Worm (Caenorhabditis elegans) whole organism, L2 larva: ENCODE results near the gene sre-56.
A peak's percentile ranks its signal among the peaks of the same experiment; 100 is the strongest.

Source experiments
- C34F6.9 ChIP-seq: fragments of 150-350 bp; optimal IDR thresholded peaks from 2 replicates; lab custom pipeline; 2014; ENCODE audit warnings: missing biosample characterization, missing genetic modification characterization
- F13H6.1 ChIP-seq: sonication (generic microtip); optimal IDR thresholded peaks from 2 replicates; lab custom pipeline; 2016; ENCODE audit warnings: missing genetic modification characterization, missing compliant biosample characterization
- alr-1 ChIP-seq: fragments of 150-350 bp; optimal IDR thresholded peaks from 2 replicates; lab custom pipeline; 2014; ENCODE audit warnings: missing biosample characterization, missing genetic modification characterization
- aly-2 ChIP-seq: fragments of 150-350 bp; optimal IDR thresholded peaks from 2 replicates; lab custom pipeline; 2014; ENCODE audit warnings: missing biosample characterization, missing genetic modification characterization
- blmp-1 ChIP-seq: sonication (generic microtip); optimal IDR thresholded peaks from 2 replicates; lab custom pipeline; 2017; ENCODE audit warnings: missing genetic modification characterization, mild to moderate bottlenecking, missing compliant biosample characterization, antibody characterized with exemption, moderate library complexity; ENCODE audit not compliant: insufficient read depth
- ceh-82 ChIP-seq: fragments of 150-350 bp; optimal IDR thresholded peaks from 2 replicates; lab custom pipeline; 2014; ENCODE audit warnings: missing biosample characterization, missing genetic modification characterization
- crh-2 ChIP-seq: sonication (generic microtip); optimal IDR thresholded peaks from 2 replicates; lab custom pipeline; 2017; ENCODE audit warnings: missing biosample characterization, missing genetic modification characterization
- egl-27 ChIP-seq: sonication (generic microtip); optimal IDR thresholded peaks from 3 replicates; lab custom pipeline; 2017; ENCODE audit warnings: missing biosample characterization, missing genetic modification reagents, missing genetic modification characterization
- elt-3 ChIP-seq: sonication (generic microtip); optimal IDR thresholded peaks from 2 replicates; lab custom pipeline; 2017; ENCODE audit warnings: missing biosample characterization, missing genetic modification characterization
- fos-1 ChIP-seq: fragments of 150-350 bp; optimal IDR thresholded peaks from 2 replicates; lab custom pipeline; 2014; ENCODE audit warnings: missing biosample characterization, missing genetic modification characterization
- gmeb-1 ChIP-seq: fragments of 150-350 bp; optimal IDR thresholded peaks from 2 replicates; lab custom pipeline; 2014; ENCODE audit warnings: missing biosample characterization, missing genetic modification characterization
- lin-11 ChIP-seq: fragments of 150-350 bp; sonication (generic microtip); optimal IDR thresholded peaks from 2 replicates; lab custom pipeline; 2014; ENCODE audit warnings: missing biosample characterization, missing genetic modification characterization, inconsistent platforms, mixed read lengths
- lin-13 ChIP-seq: fragments of 150-350 bp; optimal IDR thresholded peaks from 2 replicates; lab custom pipeline; 2014; ENCODE audit warnings: missing biosample characterization, missing genetic modification reagents, missing genetic modification characterization
- lin-39 ChIP-seq: fragments of 150-350 bp; optimal IDR thresholded peaks from 2 replicates; lab custom pipeline; 2014; ENCODE audit warnings: missing biosample characterization, missing genetic modification reagents, missing genetic modification characterization
- lsy-2 ChIP-seq, 2 experiments: fragments of 150-350 bp in 1 of 2; sonication (generic microtip) in 1 of 2; optimal IDR thresholded peaks; 2 replicates each; lab custom pipeline; 2014 to 2017; ENCODE audit warnings: missing biosample characterization in 2 of 2, missing genetic modification characterization in 2 of 2
- mab-5 ChIP-seq: fragments of 150-350 bp; optimal IDR thresholded peaks from 2 replicates; lab custom pipeline; 2014; ENCODE audit warnings: missing biosample characterization, missing genetic modification characterization
- mdl-1 ChIP-seq, 2 experiments: fragments of 150-350 bp in 1 of 2; sonication (generic microtip) in 1 of 2; optimal IDR thresholded peaks; 2 replicates each; lab custom pipeline; 2017; ENCODE audit warnings: missing biosample characterization in 2 of 2, missing genetic modification characterization in 2 of 2
- nhr-11 ChIP-seq: fragments of 150-350 bp; optimal IDR thresholded peaks from 2 replicates; lab custom pipeline; 2014; ENCODE audit warnings: missing biosample characterization, missing genetic modification characterization
- nhr-12 ChIP-seq: fragments of 150-350 bp; optimal IDR thresholded peaks from 2 replicates; lab custom pipeline; 2014; ENCODE audit warnings: missing biosample characterization, missing genetic modification characterization
- nhr-129 ChIP-seq: fragments of 150-350 bp; optimal IDR thresholded peaks from 2 replicates; lab custom pipeline; 2014; ENCODE audit warnings: missing biosample characterization, missing genetic modification characterization
- nhr-25 ChIP-seq: fragments of 150-350 bp; sonication (generic microtip); optimal IDR thresholded peaks from 3 replicates; lab custom pipeline; 2014; ENCODE audit warnings: missing biosample characterization, missing genetic modification characterization
- nhr-77 ChIP-seq: fragments of 150-350 bp; optimal IDR thresholded peaks from 2 replicates; lab custom pipeline; 2014; ENCODE audit warnings: missing biosample characterization, missing genetic modification characterization
- peb-1 ChIP-seq: fragments of 150-350 bp; optimal IDR thresholded peaks from 2 replicates; lab custom pipeline; 2014; ENCODE audit warnings: missing biosample characterization, missing genetic modification characterization
- skn-1 ChIP-seq: sonication (generic microtip); optimal IDR thresholded peaks from 2 replicates; lab custom pipeline; 2017; ENCODE audit warnings: missing biosample characterization, missing genetic modification characterization
- sma-9 ChIP-seq, 2 experiments: fragments of 150-350 bp in 1 of 2; sonication (generic microtip) in 1 of 2; optimal IDR thresholded peaks; 2 replicates each; lab custom pipeline; 2014 to 2016; ENCODE audit warnings: missing genetic modification characterization in 2 of 2, mild to moderate bottlenecking in 1 of 2, missing biosample characterization in 1 of 2, missing compliant biosample characterization in 1 of 2, missing genetic modification reagents in 1 of 2, moderate library complexity in 1 of 2
- unc-39 ChIP-seq: fragments of 150-350 bp; optimal IDR thresholded peaks from 2 replicates; lab custom pipeline; 2014; ENCODE audit warnings: missing biosample characterization, missing genetic modification characterization
- unc-55 ChIP-seq: fragments of 150-350 bp; sonication (generic microtip); optimal IDR thresholded peaks from 3 replicates; lab custom pipeline; 2014; ENCODE audit warnings: missing biosample characterization, missing genetic modification reagents, missing genetic modification characterization
- zag-1 ChIP-seq: fragments of 150-350 bp; optimal IDR thresholded peaks from 2 replicates; lab custom pipeline; 2014; ENCODE audit warnings: missing biosample characterization, missing genetic modification characterization
- ztf-1 ChIP-seq: fragments of 200-800 bp; sonication (Bioruptor generic); conservative IDR thresholded peaks from 2 replicates; pipeline ENCODE4 v1.3.6; 2022; ENCODE audit warnings: missing genetic modification characterization, missing compliant biosample characterization
- ztf-11 ChIP-seq: sonication (generic microtip); optimal IDR thresholded peaks from 2 replicates; lab custom pipeline; 2017; ENCODE audit warnings: missing biosample characterization, missing genetic modification characterization
- ztf-4 ChIP-seq: fragments of 150-350 bp; optimal IDR thresholded peaks from 2 replicates; lab custom pipeline; 2014; ENCODE audit warnings: missing biosample characterization, missing genetic modification characterization

Gene sre-56

DNA sequence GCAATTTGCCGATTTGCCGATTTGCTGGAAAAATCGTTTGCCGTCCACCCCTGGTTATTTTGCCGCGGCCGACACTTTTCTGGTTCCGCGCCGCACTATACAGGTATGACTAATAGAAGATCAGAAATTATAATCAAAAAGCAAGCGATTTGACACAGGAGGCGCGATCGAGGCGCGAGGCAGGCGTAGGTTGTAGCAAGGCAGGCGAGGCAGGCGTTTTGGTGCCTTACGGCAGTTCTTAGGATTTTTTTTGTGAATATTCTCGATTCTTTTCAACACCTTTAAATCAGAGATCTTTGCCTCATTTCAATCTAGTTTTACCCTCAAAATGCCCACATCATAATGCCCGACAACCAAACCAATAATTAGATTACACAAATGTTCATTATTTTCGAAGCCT is at the start of gene sre-56:
Gene sre-56, plus strand, starts transcription at position 301 of the 400 bp plus-strand sequence.
- TF ChIP-seq ceh-82 (no peak), blmp-1 (tag; lab: Kevin White, UChicago) (no peak), ztf-4 (tag; lab: Kevin White, UChicago) (no peak)

DNA sequence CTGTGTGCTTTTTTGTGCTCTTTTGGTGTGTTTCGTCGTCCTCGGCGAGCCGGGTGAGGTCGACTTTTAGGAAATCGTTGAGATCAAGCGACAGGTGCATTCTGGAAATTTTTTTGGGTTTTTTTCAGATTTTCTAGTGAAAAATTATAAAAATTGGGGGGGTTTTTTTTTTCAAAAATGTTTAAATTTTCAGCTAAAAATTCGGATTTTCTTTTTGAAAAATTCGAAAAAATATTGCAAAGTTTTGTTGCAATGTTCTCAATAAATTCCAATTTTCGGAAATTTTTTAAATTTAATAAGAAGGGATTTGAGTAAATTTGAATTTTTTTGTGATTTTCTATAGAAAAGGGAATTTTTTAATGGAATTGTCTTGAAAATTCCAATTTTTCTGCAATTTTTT is 49.3 kb upstream of the sre-56 start, which contains the start of gene Y57A10A.27:
Gene Y57A10A.27, minus strand, starts transcription at position 101 of the 400 bp plus-strand sequence.
- TF ChIP-seq F13H6.1, result no peak
- TF ChIP-seq lin-39 (tag; lab: Kevin White, UChicago), result no peak
- TF ChIP-seq nhr-25 (tag; lab: Kevin White, UChicago), result no peak
- no peak for TF ChIP-seq peb-1 (tag; lab: Kevin White, UChicago)

DNA sequence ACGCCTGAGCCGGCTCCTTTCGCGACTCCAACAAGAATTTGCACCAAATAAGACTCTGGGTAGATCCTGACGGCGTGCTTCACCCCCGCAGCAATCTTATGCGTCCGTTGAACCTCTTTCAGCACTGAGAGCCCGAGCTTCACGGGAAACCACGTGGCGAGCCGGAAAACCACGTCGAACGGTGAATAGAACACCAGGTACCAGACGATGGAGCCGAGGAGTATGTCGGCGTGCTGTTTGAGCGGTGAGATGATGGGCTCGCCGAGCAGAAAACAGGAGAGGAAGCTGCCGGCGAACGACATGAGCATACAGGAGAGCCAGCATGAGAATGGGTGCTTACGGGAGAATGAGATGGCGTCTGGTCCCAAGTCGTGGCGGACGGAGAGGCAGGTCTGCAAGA is 45.7 kb upstream of the sre-56 start:
- TF ChIP-seq lin-13 (GFP tag; lab: Kevin White, UChicago), result no peak

DNA sequence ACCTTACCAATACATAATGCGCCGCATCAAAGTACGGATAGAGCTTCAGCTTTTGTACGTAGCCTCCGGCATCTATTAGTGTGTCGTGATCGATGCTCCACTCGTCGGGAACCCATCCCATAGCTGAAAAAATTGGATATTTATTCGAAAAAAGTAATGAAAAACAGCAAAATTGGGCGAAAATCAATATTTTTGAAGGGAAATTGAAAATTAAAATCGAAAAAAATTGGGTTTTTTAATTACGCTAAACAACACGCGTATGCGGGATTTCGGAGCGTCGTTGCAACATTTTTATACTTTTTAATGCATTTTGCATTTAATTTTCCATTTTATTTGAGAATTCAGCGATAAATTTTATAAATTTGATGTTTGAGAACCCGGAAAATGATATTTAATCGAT is 45.0 kb upstream of the sre-56 start, which contains the start of the genes tric-1B.2 and Y57A10A.29:
Gene tric-1B.2, minus strand, starts transcription at position 129 of the 400 bp plus-strand sequence.
Gene Y57A10A.29, plus strand, starts transcription at position 303 of the 400 bp plus-strand sequence.
- TF ChIP-seq zag-1 (tag; lab: Kevin White, UChicago) (no peak), nhr-129 (tag; lab: Kevin White, UChicago) (no peak), ztf-4 (tag; lab: Kevin White, UChicago) (no peak), unc-39 (tag; lab: Kevin White, UChicago) (no peak), lin-11 (tag; lab: Kevin White, UChicago) (no peak), C34F6.9 (peak; percentile 21), lsy-2 (tag; optimal IDR thresholded peaks at IDR 0.05; lab: Kevin White, UChicago) (peak in 1 of 2 experiments; percentile 10), unc-55 (GFP tag; lab: Kevin White, UChicago) (peak; percentile 28)

DNA sequence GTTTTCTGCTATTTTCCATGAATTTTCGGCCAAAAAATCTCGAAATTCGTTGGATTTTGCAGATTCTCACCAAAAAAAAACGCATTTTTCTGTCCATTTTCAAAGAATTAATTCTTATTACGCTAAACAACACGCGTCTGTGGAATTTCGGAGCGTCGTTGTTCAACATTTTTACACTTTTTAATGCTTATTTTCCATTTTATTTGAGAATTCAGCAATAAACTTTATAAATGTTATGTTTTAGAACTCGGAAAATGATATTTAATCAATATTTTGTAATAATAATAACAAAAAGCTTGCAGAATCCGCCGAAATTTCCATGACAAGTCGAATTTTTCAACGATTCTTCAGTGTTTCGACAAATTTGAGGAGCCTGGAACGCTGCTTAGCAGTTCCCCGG is 43.9 kb upstream of the sre-56 start, which contains the start of gene ife-5:
Gene ife-5, plus strand, starts transcription at position 301 of the 400 bp plus-strand sequence.
- TF ChIP-seq nhr-25 (tag; lab: Kevin White, UChicago) (no peak), zag-1 (tag; lab: Kevin White, UChicago) (no peak), nhr-11 (tag; lab: Kevin White, UChicago) (no peak), egl-27 (tag; lab: Kevin White, UChicago) (no peak), alr-1 (tag; lab: Kevin White, UChicago) (no peak), elt-3 (tag; lab: Kevin White, UChicago) (no peak), nhr-77 (tag; lab: Kevin White, UChicago) (no peak)

DNA sequence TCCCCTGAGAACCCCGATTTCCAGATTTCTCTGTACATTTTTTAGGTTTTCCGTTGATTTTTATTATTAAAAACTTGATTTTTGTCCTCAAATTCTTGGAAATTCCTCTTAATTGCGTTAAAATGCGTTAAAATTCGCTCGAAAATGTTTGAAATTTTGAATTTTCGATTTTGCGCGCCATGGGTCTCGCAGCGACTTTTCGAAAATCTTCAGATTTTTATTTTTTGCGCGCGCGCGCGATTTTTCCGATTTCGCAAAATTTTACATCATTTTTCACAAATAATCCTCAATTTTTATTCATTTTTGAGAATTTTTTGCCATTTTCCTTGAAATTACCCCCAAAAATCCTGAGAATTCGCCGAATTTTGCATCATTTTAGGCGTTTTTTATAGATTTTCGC is 40.2 kb upstream of the sre-56 start:
- TF ChIP-seq nhr-12 (tag; lab: Kevin White, UChicago) (no peak), mdl-1 (tag; optimal IDR thresholded peaks at IDR 0.05; lab: Kevin White, UChicago) (no peak), F13H6.1 (no peak), nhr-77 (tag; lab: Kevin White, UChicago) (no peak)

DNA sequence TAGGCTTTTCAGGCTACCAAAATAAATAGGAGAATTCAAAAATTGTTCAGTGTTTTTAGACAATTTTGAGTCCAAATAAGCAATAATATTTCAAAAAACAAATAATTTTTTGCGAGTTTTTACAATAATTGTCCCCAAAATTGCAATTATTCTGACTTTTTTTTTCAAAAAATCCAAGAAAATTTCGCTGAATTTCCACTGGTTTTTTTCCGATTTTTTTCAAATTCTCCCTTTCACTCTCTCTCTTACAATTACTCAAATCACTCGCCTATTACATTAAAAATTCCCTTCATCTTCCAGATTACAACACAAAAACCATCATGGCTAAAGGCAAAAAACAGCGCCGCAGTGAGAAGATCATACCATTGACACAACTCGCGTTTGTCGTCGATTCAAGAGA is 35.2 kb upstream of the sre-56 start, which contains the start of gene Y57A10A.31:
Gene Y57A10A.31, plus strand, starts transcription at position 301 of the 400 bp plus-strand sequence.
- no peak for TF ChIP-seq nhr-25 (tag; lab: Kevin White, UChicago)
- TF ChIP-seq mab-5 (tag; lab: Kevin White, UChicago), result no peak
- no peak for TF ChIP-seq fos-1
- TF ChIP-seq lin-11 (tag; lab: Kevin White, UChicago), result no peak
- no peak for TF ChIP-seq gmeb-1 (tag; lab: Kevin White, UChicago)
- no peak for TF ChIP-seq mdl-1 (tag; optimal IDR thresholded peaks at IDR 0.05; lab: Kevin White, UChicago)
- no peak for TF ChIP-seq F13H6.1
- TF ChIP-seq alr-1 (tag; lab: Kevin White, UChicago), result no peak
- TF ChIP-seq crh-2 (tag; lab: Kevin White, UChicago), result no peak
- TF ChIP-seq egl-27 (tag; lab: Kevin White, UChicago), result no peak
- no peak for TF ChIP-seq elt-3 (tag; lab: Kevin White, UChicago)
- TF ChIP-seq skn-1 (tag; lab: Kevin White, UChicago), result no peak
- no peak for TF ChIP-seq aly-2
- TF ChIP-seq ztf-11, result no peak
- no peak for TF ChIP-seq nhr-12 (tag; lab: Kevin White, UChicago)
- no peak for TF ChIP-seq ztf-1 (GFP tag; lab: Robert Waterston, UW)
- TF ChIP-seq sma-9 (GFP tag; optimal IDR thresholded peaks at IDR 0.05; lab: Kevin White, UChicago), result no peak
- TF ChIP-seq sma-9 (tag; optimal IDR thresholded peaks at IDR 0.05; lab: Kevin White, UChicago), result no peak
